Fruit fly (Drosophila melanogaster) whole organism, embryonic: ENCODE results near the gene Helz.
A peak's percentile ranks its signal among the peaks of the same experiment; 100 is the strongest.

Experiments used
- Adf1 ChIP-seq: fragments of 200-800 bp; sonication (Bioruptor generic); IDR thresholded peaks from 2 replicates; pipeline ENCODE4 v1.3.6; 2022; ENCODE audit warnings: missing biosample characterization, missing genetic modification characterization
- CG10565 ChIP-seq: fragments of 200-800 bp; sonication (Bioruptor generic); optimal IDR thresholded peaks from 3 replicates; lab custom pipeline; 2016; ENCODE audit warnings: missing biosample characterization, mild to moderate bottlenecking, missing genetic modification characterization
- CG10654 ChIP-seq: fragments of 200-800 bp; sonication (Bioruptor generic); optimal IDR thresholded peaks from 2 replicates; lab custom pipeline; 2016; ENCODE audit warnings: missing biosample characterization, missing genetic modification characterization
- CG10959 ChIP-seq: fragments of 200-800 bp; sonication (Bioruptor generic); IDR thresholded peaks from 2 replicates; pipeline ENCODE4 v1.3.6; 2022; ENCODE audit warnings: missing biosample characterization, missing genetic modification characterization
- CG11456 ChIP-seq: fragments of 200-800 bp; sonication (Bioruptor generic); IDR thresholded peaks from 3 replicates; pipeline ENCODE4 v1.3.6; 2022; ENCODE audit warnings: missing biosample characterization, missing genetic modification characterization
- CG12219 ChIP-seq: fragments of 200-800 bp; sonication (Bioruptor generic); optimal IDR thresholded peaks from 3 replicates; lab custom pipeline; 2018; ENCODE audit warnings: missing biosample characterization, mild to moderate bottlenecking, missing genetic modification characterization
- CG13775 ChIP-seq: fragments of 200-800 bp; sonication (Bioruptor generic); optimal IDR thresholded peaks from 3 replicates; lab custom pipeline; 2017; ENCODE audit warnings: missing biosample characterization, mild to moderate bottlenecking, missing genetic modification characterization
- CG15479 ChIP-seq: fragments of 200-800 bp; sonication (Bioruptor generic); optimal IDR thresholded peaks from 3 replicates; lab custom pipeline; 2019; ENCODE audit warnings: missing biosample characterization, mild to moderate bottlenecking, missing genetic modification characterization, moderate library complexity
- CG17912 ChIP-seq: fragments of 200-800 bp; sonication (Bioruptor generic); optimal IDR thresholded peaks from 2 replicates; lab custom pipeline; 2018; ENCODE audit warnings: missing biosample characterization, mild to moderate bottlenecking, missing genetic modification characterization
- CG18619 ChIP-seq: fragments of 200-800 bp; sonication (Bioruptor generic); optimal IDR thresholded peaks from 3 replicates; lab custom pipeline; 2017; ENCODE audit warnings: missing biosample characterization, mild to moderate bottlenecking, missing genetic modification characterization
- CG2129 ChIP-seq: fragments of 200-800 bp; sonication (Bioruptor generic); IDR thresholded peaks from 2 replicates; pipeline ENCODE4 v1.3.6; 2022; ENCODE audit warnings: missing biosample characterization, missing genetic modification characterization; ENCODE audit not compliant: partially characterized antibody
- CG3065 ChIP-seq: fragments of 200-800 bp; sonication (Bioruptor generic); optimal IDR thresholded peaks from 2 replicates; lab custom pipeline; 2016; ENCODE audit warnings: missing biosample characterization, missing genetic modification characterization
- CG3407 ChIP-seq: fragments of 200-800 bp; sonication (Bioruptor generic); optimal IDR thresholded peaks from 2 replicates; lab custom pipeline; 2018; ENCODE audit warnings: missing biosample characterization, mild to moderate bottlenecking, missing genetic modification characterization
- CG5953 ChIP-seq: fragments of 200-800 bp; sonication (Bioruptor generic); IDR thresholded peaks from 2 replicates; pipeline ENCODE4 v1.3.6; 2022; ENCODE audit warnings: missing biosample characterization, missing genetic modification characterization
- CG6654 ChIP-seq: fragments of 200-800 bp; sonication (Bioruptor generic); optimal IDR thresholded peaks from 2 replicates; lab custom pipeline; 2017; ENCODE audit warnings: missing biosample characterization, mild to moderate bottlenecking, missing genetic modification characterization
- CG9932 ChIP-seq: fragments of 200-800 bp; sonication (Bioruptor generic); IDR thresholded peaks from 2 replicates; pipeline ENCODE4 v1.3.6; 2022; ENCODE audit warnings: missing biosample characterization, missing genetic modification characterization
- CrebB ChIP-seq: fragments of 200-800 bp; sonication (Bioruptor generic); optimal IDR thresholded peaks from 3 replicates; lab custom pipeline; 2018; ENCODE audit warnings: missing biosample characterization, mild to moderate bottlenecking, missing genetic modification characterization
- Dbx ChIP-seq: fragments of 200-800 bp; sonication (Bioruptor generic); IDR thresholded peaks from 3 replicates; pipeline ENCODE4 v1.3.6; 2022; ENCODE audit warnings: missing biosample characterization, missing genetic modification characterization
- Dfd ChIP-seq, 2 experiments: fragments of >200 bp; optimal IDR thresholded peaks; 2 replicates each; lab custom pipeline; 2017; ENCODE audit warnings: missing biosample characterization in 2 of 2, missing genetic modification characterization in 2 of 2
- Elba2 ChIP-seq: fragments of 200-800 bp; sonication (Bioruptor generic); optimal IDR thresholded peaks from 3 replicates; lab custom pipeline; 2016; ENCODE audit warnings: missing biosample characterization, missing genetic modification characterization
- Fer2 ChIP-seq: fragments of 200-800 bp; sonication (Bioruptor generic); optimal IDR thresholded peaks from 2 replicates; lab custom pipeline; 2018; ENCODE audit warnings: missing biosample characterization, mild to moderate bottlenecking, missing genetic modification characterization, moderate library complexity
- Gug ChIP-seq: fragments of 200-800 bp; sonication (Bioruptor generic); IDR thresholded peaks from 4 replicates; pipeline ENCODE4 v1.3.6; 2022; ENCODE audit warnings: missing biosample characterization, missing genetic modification characterization
- HLHmδ ChIP-seq: fragments of 200-800 bp; sonication (Bioruptor generic); optimal IDR thresholded peaks from 2 replicates; lab custom pipeline; 2018; ENCODE audit warnings: missing biosample characterization, mild to moderate bottlenecking, missing genetic modification characterization, moderate library complexity
- Hand ChIP-seq: fragments of 200-800 bp; sonication (Bioruptor generic); optimal IDR thresholded peaks from 2 replicates; lab custom pipeline; 2017; ENCODE audit warnings: mild to moderate bottlenecking, missing biosample characterization, missing genetic modification reagents, missing genetic modification characterization
- Hmx ChIP-seq: fragments of 200-800 bp; sonication (Bioruptor generic); optimal IDR thresholded peaks from 2 replicates; lab custom pipeline; 2016; ENCODE audit warnings: missing biosample characterization, missing genetic modification characterization
- Kr ChIP-seq: fragments of 200-800 bp; sonication (Bioruptor generic); optimal IDR thresholded peaks from 2 replicates; lab custom pipeline; 2017; ENCODE audit warnings: missing biosample characterization, mild to moderate bottlenecking, missing genetic modification characterization
- Med ChIP-seq: fragments of 200-800 bp; sonication (Bioruptor generic); peaks from one replicate; lab custom pipeline; 2016; ENCODE audit warnings: missing biosample characterization, missing genetic modification characterization, mild to moderate bottlenecking, inconsistent platforms, moderate library complexity
- NFAT ChIP-seq: fragments of 200-800 bp; sonication (Bioruptor generic); IDR thresholded peaks from 2 replicates; pipeline ENCODE4 v1.3.6; 2022; ENCODE audit warnings: missing biosample characterization, missing genetic modification characterization
- Ravus ChIP-seq: fragments of 200-800 bp; sonication (Bioruptor generic); IDR thresholded peaks from 2 replicates; pipeline ENCODE4 v1.3.6; 2022; ENCODE audit warnings: missing biosample characterization, missing genetic modification characterization
- abd-A ChIP-seq: fragments of 200-800 bp; sonication (Bioruptor generic); optimal IDR thresholded peaks from 3 replicates; lab custom pipeline; 2019; ENCODE audit warnings: missing biosample characterization, mild to moderate bottlenecking, missing genetic modification characterization, moderate library complexity
- caup ChIP-seq: fragments of 200-800 bp; sonication (Bioruptor generic); optimal IDR thresholded peaks from 3 replicates; lab custom pipeline; 2017; ENCODE audit warnings: missing biosample characterization, mild to moderate bottlenecking, missing genetic modification characterization, moderate library complexity; ENCODE audit not compliant: severe bottlenecking
- ci ChIP-seq: fragments of 200-800 bp; sonication (Bioruptor generic); IDR thresholded peaks from 3 replicates; pipeline ENCODE4 v1.3.6; 2022; ENCODE audit warnings: missing biosample characterization, missing genetic modification characterization
- dimm ChIP-seq: fragments of 200-800 bp; sonication (Bioruptor generic); IDR thresholded peaks from 2 replicates; pipeline ENCODE4 v1.3.6; 2022; ENCODE audit warnings: missing biosample characterization, missing genetic modification characterization
- ems ChIP-seq: fragments of 200-800 bp; sonication (Bioruptor generic); optimal IDR thresholded peaks from 3 replicates; lab custom pipeline; 2016; ENCODE audit warnings: missing biosample characterization, missing genetic modification characterization
- eve ChIP-seq, 2 experiments: fragments of >200 bp; optimal IDR thresholded peaks; 2 replicates each; lab custom pipeline; 2017; ENCODE audit warnings: missing biosample characterization in 2 of 2, missing genetic modification characterization in 2 of 2
- her ChIP-seq: fragments of 200-800 bp; sonication (Bioruptor generic); optimal IDR thresholded peaks from 2 replicates; lab custom pipeline; 2016; ENCODE audit warnings: missing biosample characterization, missing genetic modification characterization
- kni ChIP-seq: fragments of 200-800 bp; sonication (Bioruptor generic); optimal IDR thresholded peaks from 3 replicates; lab custom pipeline; 2017; ENCODE audit warnings: mild to moderate bottlenecking, missing biosample characterization, missing genetic modification reagents, missing genetic modification characterization
- pnt ChIP-seq: fragments of 200-800 bp; sonication (Bioruptor generic); optimal IDR thresholded peaks from 3 replicates; lab custom pipeline; 2016; ENCODE audit warnings: missing biosample characterization, missing genetic modification characterization
- pros ChIP-seq: fragments of 200-800 bp; sonication (Bioruptor generic); optimal IDR thresholded peaks from 3 replicates; lab custom pipeline; 2019; ENCODE audit warnings: missing biosample characterization, mild to moderate bottlenecking, missing genetic modification characterization, moderate library complexity
- pzg ChIP-seq: fragments of 200-800 bp; sonication (Bioruptor generic); optimal IDR thresholded peaks from 3 replicates; lab custom pipeline; 2018; ENCODE audit warnings: missing biosample characterization, mild to moderate bottlenecking, missing genetic modification characterization, moderate library complexity
- sens-2 ChIP-seq: fragments of 200-800 bp; sonication (Bioruptor generic); IDR thresholded peaks from 2 replicates; pipeline ENCODE4 v1.3.6; 2022; ENCODE audit warnings: missing biosample characterization, missing genetic modification characterization
- slou ChIP-seq: fragments of 200-800 bp; sonication (Bioruptor generic); optimal IDR thresholded peaks from 3 replicates; lab custom pipeline; 2016; ENCODE audit warnings: missing biosample characterization, missing genetic modification characterization
- slp2 ChIP-seq: fragments of 200-800 bp; sonication (Bioruptor generic); optimal IDR thresholded peaks from 2 replicates; lab custom pipeline; 2016; ENCODE audit warnings: missing biosample characterization, missing genetic modification characterization
- sna ChIP-seq: fragments of 200-800 bp; sonication (Bioruptor generic); IDR thresholded peaks from 2 replicates; pipeline ENCODE4 v1.3.6; 2022; ENCODE audit warnings: missing biosample characterization, missing genetic modification characterization; ENCODE audit not compliant: partially characterized antibody
- stwl ChIP-seq: fragments of 200-800 bp; sonication (Bioruptor generic); optimal IDR thresholded peaks from 3 replicates; lab custom pipeline; 2018; ENCODE audit warnings: missing biosample characterization, mild to moderate bottlenecking, missing genetic modification characterization, moderate library complexity
- tio ChIP-seq: fragments of 200-800 bp; sonication (Bioruptor generic); optimal IDR thresholded peaks from 2 replicates; lab custom pipeline; 2017; ENCODE audit warnings: missing biosample characterization, missing genetic modification characterization, inconsistent platforms
- tup ChIP-seq: fragments of 200-800 bp; sonication (Bioruptor generic); optimal IDR thresholded peaks from 2 replicates; lab custom pipeline; 2016; ENCODE audit warnings: missing biosample characterization, mild to moderate bottlenecking, missing genetic modification characterization, moderate library complexity
- unc-4 ChIP-seq: fragments of 200-800 bp; sonication (Bioruptor generic); IDR thresholded peaks from 2 replicates; pipeline ENCODE4 v1.3.6; 2022; ENCODE audit warnings: missing biosample characterization, missing genetic modification characterization; ENCODE audit not compliant: partially characterized antibody
- usp ChIP-seq: fragments of >200 bp; optimal IDR thresholded peaks from 2 replicates; lab custom pipeline; 2017; ENCODE audit warnings: missing biosample characterization, missing genetic modification characterization

Helz gene

DNA sequence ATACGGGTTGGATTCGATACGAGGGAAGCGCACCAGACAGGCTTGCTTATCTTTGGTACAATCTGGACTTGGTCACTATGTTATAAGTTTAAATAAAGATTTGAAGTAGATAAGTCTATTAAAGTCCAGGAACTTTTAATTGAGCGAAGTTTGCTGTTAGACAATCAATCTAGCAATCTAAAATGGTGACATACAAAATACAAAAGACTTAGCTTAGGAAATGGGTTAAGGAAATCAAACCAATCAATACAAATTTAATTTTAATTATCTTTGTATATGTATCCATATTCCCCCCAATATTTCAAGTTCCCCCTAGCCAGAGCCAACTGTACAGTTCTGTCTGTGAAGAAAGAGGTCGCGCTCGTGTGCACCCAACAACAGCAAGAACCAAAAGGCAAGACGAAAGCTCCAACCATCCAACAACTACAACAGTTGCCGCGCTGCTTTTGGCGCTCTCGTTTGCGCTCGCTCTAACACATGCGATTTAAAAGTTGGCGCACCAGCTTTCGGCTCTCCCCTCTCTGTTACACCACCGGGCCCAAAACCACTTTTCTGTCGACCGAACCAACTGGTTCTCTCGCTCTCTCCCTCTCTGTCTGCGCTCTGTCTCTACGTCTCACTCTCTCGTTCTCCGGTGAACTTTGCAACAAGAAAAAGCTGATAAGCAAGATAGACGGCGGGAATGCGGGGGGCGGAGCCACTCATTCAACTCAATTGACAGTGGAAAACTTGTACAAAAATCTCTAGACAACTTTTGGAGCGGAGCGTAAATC is 33.6 kb upstream of the Helz start (continued):
- TF ChIP-seq Fer2 (tag; lab: Kevin White, UChicago) = peak; percentile 76
- peak in 1 of 2 experiments; percentile 93 for TF ChIP-seq Dfd (GFP tag; optimal IDR thresholded peaks at IDR 0.05; lab: Kevin White, UChicago)
- peak; percentile 92 for TF ChIP-seq CG18619 (GFP tag; lab: Kevin White, UChicago)
- peak; percentile 39 for TF ChIP-seq sna (GFP tag; lab: Robert Waterston, UW)
- TF ChIP-seq Adf1 (GFP tag; lab: Robert Waterston, UW) = peak; percentile 87
- peak; percentile 55 for TF ChIP-seq tup (GFP tag; lab: Kevin White, UChicago)
- peak; percentile 68 for TF ChIP-seq pnt (GFP tag; lab: Kevin White, UChicago)
- no peak for TF ChIP-seq kni (GFP tag; lab: Kevin White, UChicago)
- peak; percentile 89 for TF ChIP-seq tio (GFP tag; lab: Kevin White, UChicago)
- TF ChIP-seq dimm = peak; percentile 9; the same call in 1 of the 2 replicates
- TF ChIP-seq Hand (GFP tag; lab: Kevin White, UChicago) = peak; percentile 84
- no peak for TF ChIP-seq Kr (GFP tag; lab: Kevin White, UChicago)
- TF ChIP-seq CG10959 = no peak
- peak; percentile 39; the same call in 1 of the 2 replicates for TF ChIP-seq NFAT (GFP tag; lab: Robert Waterston, UW)
- no peak for TF ChIP-seq sens-2 (GFP tag; lab: Robert Waterston, UW)
- peak; percentile 84; the same call in 3 of the 4 replicates for TF ChIP-seq Gug
- peak; percentile 79 for TF ChIP-seq ems (GFP tag; lab: Kevin White, UChicago)
- no peak for TF ChIP-seq CG3065 (GFP tag; lab: Kevin White, UChicago)
- TF ChIP-seq CG12219 (GFP tag; lab: Kevin White, UChicago) = peak; percentile 80
- TF ChIP-seq Elba2 (GFP tag; lab: Kevin White, UChicago) = no peak
- no peak for TF ChIP-seq eve (GFP tag; optimal IDR thresholded peaks at IDR 0.05; lab: Kevin White, UChicago)
- peak; percentile 91 for TF ChIP-seq Med
- peak; percentile 72 for TF ChIP-seq CG10654 (GFP tag; lab: Kevin White, UChicago)
- peak; percentile 30 for TF ChIP-seq Ravus
- TF ChIP-seq stwl (tag; lab: Kevin White, UChicago) = no peak
- TF ChIP-seq abd-A = peak; percentile 76
- TF ChIP-seq usp = no peak
- no peak for TF ChIP-seq CG15479 (GFP tag; lab: Kevin White, UChicago)
- no peak for TF ChIP-seq CG2129 (GFP tag; lab: Robert Waterston, UW)
- TF ChIP-seq CG11456 = peak; percentile 87
- TF ChIP-seq CG9932 (GFP tag; lab: Robert Waterston, UW) = peak; percentile 86
- peak; percentile 89 for TF ChIP-seq Hmx (GFP tag; lab: Kevin White, UChicago)
- peak; percentile 75 for TF ChIP-seq slp2 (GFP tag; lab: Kevin White, UChicago)
- TF ChIP-seq HLHmδ (GFP tag; lab: Kevin White, UChicago) = peak; percentile 25
- TF ChIP-seq CG10565 (GFP tag; lab: Kevin White, UChicago) = peak; percentile 27
- peak; percentile 81 for TF ChIP-seq CG13775 (GFP tag; lab: Kevin White, UChicago)
- no peak for TF ChIP-seq her (GFP tag; lab: Kevin White, UChicago)
- peak; percentile 79 for TF ChIP-seq caup
- peak; percentile 72; the same call in 1 of the 3 replicates for TF ChIP-seq ci (GFP tag; lab: Robert Waterston, UW)
- TF ChIP-seq CG3407 (GFP tag; lab: Kevin White, UChicago) = peak; percentile 69
- no peak for TF ChIP-seq pzg
- TF ChIP-seq CG17912 = no peak
- TF ChIP-seq slou (GFP tag; lab: Kevin White, UChicago) = peak; percentile 49
- TF ChIP-seq Dbx = peak; percentile 81
- TF ChIP-seq CG5953 (GFP tag; lab: Robert Waterston, UW) = peak; percentile 64; the same call in 1 of the 2 replicates
- 0 out of 2 replicates have a peak, but pooled peaks have one; percentile 29 for TF ChIP-seq unc-4
- TF ChIP-seq CG6654 (GFP tag; lab: Kevin White, UChicago) = peak; percentile 76
- TF ChIP-seq pros (GFP tag; lab: Kevin White, UChicago) = peak; percentile 82
- no peak for TF ChIP-seq CrebB (tag; lab: Kevin White, UChicago)
